Fruit fly (Drosophila melanogaster): ENCODE data around the gene CycT.

- TF ChIP-seq lz (GFP tag; optimal IDR thresholded peaks at IDR 0.05) (no peak), Lpt (GFP tag; optimal IDR thresholded peaks at IDR 0.05) (peak; percentile 72), CG11762 (GFP tag; optimal IDR thresholded peaks at IDR 0.05; ENCODE audit: insufficient read depth) (no peak), vri (GFP tag; optimal IDR thresholded peaks at IDR 0.05) (peak; percentile 92), ss (GFP tag; optimal IDR thresholded peaks at IDR 0.05) (peak in 1 of 2 experiments; percentile 75), Blimp-1 (GFP tag; optimal IDR thresholded peaks at IDR 0.05) (peak; percentile 83), esn (GFP tag; optimal IDR thresholded peaks at IDR 0.05) (no peak), eg (GFP tag; IDR thresholded peaks at IDR 0.05) (peak; percentile 38), Smox (GFP tag; optimal IDR thresholded peaks at IDR 0.05) (no peak), CG11294 (GFP tag; IDR thresholded peaks at IDR 0.05) (no peak), CG31627 (GFP tag; optimal IDR thresholded peaks at IDR 0.05) (no peak), acj6 (GFP tag; optimal IDR thresholded peaks at IDR 0.05) (no peak), CG7368 (GFP tag; optimal IDR thresholded peaks at IDR 0.05) (no peak)
Observed at dm6 chr3L:17576093-17576885, 18.7 kb upstream of the CycT start.
